Fruit fly (Drosophila melanogaster): ENCODE measurements around the gene Tsp3A.

DNA sequence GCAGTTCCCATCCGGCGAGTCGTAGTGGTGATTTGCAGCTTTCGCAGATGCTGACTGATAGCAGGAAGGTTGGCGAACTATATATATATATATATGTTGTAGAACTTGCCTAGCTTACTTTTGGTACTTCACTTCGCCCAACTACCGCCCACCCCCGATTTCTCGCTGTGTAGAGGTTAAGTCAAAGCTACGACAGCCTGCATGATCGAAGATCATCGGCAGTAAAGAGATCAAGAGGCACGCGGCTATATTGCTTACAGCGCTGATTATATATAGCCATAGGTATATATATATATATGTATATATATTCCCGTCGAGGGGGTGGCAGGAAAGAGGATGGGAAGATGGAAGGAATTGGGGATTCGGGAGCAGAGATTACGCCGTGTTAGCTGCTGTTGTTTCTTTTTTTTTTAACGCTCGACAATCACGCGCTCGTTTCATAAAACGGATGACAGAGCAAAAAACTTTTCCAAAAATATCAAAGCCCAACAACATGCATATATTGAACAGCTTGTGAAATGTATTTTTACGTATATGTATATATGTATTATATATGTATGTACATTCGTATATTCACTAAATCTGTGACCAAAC, 43.1 kb upstream of the Tsp3A start:
- no peak for TF ChIP-seq gcm (GFP tag; optimal IDR thresholded peaks at IDR 0.05)
- TF ChIP-seq Xrp1 (GFP tag; IDR thresholded peaks at IDR 0.05) = no peak
